Fruit fly (Drosophila melanogaster): Measurements from ENCODE around the gene CG13705.

DNA sequence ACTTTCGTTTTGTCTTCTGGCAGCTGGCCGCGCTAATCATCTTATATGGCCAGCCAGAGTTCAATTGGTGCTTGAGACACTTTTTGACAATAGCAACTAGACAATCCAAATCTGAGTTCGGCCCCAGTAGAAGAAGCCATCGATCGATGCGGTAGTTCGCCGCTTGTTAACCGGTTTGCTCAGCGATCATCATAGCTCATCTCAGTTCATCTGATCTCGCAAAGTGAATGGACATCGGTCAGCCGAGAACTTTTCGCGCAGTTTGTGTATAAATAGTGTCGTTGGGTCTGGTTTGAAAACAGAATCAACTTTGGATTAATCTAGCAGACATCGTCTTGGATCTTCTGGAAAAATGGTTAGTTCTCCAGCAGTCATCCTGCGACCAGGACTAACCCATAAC is at the start of gene CG13705:
- no peak for TF ChIP-seq cg (GFP tag; optimal IDR thresholded peaks at IDR 0.05)
- no peak for TF ChIP-seq esg (GFP tag; conservative IDR thresholded peaks at IDR 0.05)
- TF ChIP-seq sim (GFP tag; IDR thresholded peaks at IDR 0.05) = no peak
- TF ChIP-seq CG8388 (GFP tag; optimal IDR thresholded peaks at IDR 0.05) = no peak
